Worm (Caenorhabditis elegans) whole organism, L4/young adult: Measurements from ENCODE around the gene D2089.8.

ENCODE experiments used
- W03F9.2 ChIP-seq: fragments of 150-350 bp; optimal IDR thresholded peaks from 2 replicates; lab custom pipeline; 2014; ENCODE audit warnings: missing biosample characterization, missing genetic modification characterization
- dao-5 ChIP-seq: sonication (generic microtip); optimal IDR thresholded peaks from 2 replicates; lab custom pipeline; 2016; ENCODE audit warnings: missing genotype, missing genetic modification characterization, moderate library complexity, missing compliant biosample characterization
- him-1 ChIP-seq: sonication (generic microtip); optimal IDR thresholded peaks from 2 replicates; lab custom pipeline; 2016; ENCODE audit warnings: missing genotype, missing genetic modification reagents, missing genetic modification characterization, missing compliant biosample characterization

The D2089.8 gene

DNA sequence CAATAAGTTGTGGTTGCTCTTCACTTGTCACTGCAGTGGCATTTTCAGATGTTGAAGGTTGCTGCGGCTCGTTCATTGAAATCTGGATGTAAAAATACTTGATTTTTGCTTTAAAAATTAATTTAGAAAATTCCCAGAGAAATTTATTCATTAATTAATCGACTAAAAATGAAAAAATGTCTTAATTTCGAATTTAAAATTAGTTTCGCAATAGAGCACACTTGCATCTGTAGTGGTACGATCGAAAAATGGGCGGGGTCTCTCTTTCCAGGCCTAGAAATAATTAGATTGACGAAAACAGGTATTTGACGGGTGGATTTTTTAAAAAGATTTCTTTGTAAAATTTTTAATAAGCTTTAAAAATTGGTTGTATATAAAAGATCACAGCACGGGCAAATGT, at the start of gene D2089.8:
D2089.8 (minus strand) TSS at position 84 of the 400 bp plus-strand sequence.
- peak; percentile 24 for TF ChIP-seq W03F9.2 (tag; lab: Kevin White, UChicago)
- TF ChIP-seq dao-5 = no peak

DNA sequence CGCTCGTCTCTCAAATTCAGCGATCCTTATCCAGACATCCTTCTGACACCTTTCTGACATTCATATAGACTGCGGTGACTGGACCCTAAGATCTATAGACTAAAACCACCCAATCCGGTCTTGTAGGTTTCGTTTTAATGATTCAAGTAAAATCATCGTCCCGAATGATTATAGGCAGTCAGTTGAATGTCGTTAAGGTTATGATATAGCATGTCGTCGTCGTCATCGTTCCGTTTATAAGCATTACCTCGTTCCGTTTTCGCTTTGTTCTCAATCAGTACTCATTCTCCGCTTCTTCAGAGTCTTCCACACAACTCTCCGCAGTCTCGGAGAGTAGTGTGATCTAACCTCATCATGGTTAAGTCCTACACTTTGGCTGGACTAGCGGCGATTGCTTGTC, 46.1 kb upstream of the D2089.8 start, which contains the start of gene bli-1:
bli-1 (plus strand) TSS at position 301 of the 400 bp plus-strand sequence.
- TF ChIP-seq him-1 (tag; lab: Kevin White, UChicago) = no peak
- no peak for TF ChIP-seq dao-5
- no peak for TF ChIP-seq W03F9.2 (tag; lab: Kevin White, UChicago)

DNA sequence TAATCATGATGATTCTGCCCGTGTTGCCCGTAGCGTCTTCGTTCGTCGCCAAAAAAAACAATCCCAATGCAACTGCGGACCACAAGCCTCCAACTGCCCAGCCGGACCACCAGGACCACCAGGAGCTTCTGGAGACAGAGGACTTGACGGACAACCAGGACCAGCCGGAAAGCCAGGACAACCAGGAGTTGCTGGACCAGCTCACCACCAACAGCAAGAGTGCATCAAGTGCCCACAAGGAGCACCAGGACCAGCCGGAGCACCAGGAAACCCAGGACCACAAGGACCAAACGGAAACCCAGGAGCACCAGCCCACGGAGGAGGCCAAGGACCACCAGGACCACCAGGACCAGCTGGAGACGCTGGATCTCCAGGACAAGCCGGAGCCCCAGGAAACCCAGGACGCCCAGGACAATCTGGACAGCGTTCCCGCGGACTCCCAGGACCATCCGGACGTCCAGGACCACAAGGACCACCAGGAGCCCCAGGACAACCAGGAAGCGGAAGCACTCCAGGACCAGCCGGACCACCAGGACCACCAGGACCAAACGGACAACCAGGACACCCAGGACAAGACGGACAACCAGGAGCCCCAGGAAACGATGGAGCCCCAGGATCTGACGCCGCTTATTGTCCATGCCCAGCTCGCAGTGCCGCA, 45.0 kb upstream of the D2089.8 start:
- TF ChIP-seq dao-5 = peak; percentile 6
- no peak for TF ChIP-seq him-1 (tag; lab: Kevin White, UChicago)

DNA sequence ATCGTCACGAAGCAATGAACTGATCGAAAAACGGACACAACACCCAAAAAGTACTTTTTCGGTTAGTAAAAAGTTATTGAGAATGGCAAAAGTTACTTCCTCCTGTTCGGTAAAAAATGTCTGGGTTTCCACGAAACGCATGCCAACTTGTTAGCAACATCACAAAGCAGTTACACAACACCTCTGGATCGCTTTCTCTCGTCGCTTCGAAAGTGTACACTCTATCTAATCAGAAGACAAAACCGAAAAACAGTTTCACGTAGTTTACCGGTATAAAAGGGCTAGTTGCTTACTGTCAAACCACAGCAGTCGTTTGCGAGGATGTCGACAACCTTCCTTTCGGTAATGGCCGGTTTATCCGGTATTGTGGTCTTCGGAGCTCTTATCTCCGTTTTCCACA, 44.3 kb upstream of the D2089.8 start, which contains the start of gene col-80:
col-80 (plus strand) TSS at position 301 of the 400 bp plus-strand sequence.
- no peak for TF ChIP-seq W03F9.2 (tag; lab: Kevin White, UChicago)
- TF ChIP-seq him-1 (tag; lab: Kevin White, UChicago) = no peak
- no peak for TF ChIP-seq dao-5

DNA sequence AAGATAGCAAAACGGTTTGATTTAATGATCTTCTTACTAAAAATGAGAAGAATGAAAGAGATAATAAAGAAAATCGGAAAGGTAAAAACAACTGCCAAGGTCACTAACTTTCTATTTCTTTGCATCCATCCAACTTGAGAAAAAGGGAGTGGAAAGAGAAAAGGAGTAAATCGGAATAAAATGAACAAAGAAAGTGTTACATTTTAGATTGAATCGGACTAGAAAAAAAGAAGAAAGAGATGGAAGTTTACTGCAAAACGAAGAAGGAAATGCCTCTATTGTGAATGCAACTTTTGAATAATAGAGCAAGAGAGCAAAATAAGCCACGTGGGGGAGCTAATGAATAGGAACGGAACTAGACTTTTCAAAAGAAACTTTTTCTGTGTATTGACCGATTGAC, 43.5 kb upstream of the D2089.8 start:
- no peak for TF ChIP-seq him-1 (tag; lab: Kevin White, UChicago)
- TF ChIP-seq dao-5 = no peak
- TF ChIP-seq W03F9.2 (tag; lab: Kevin White, UChicago) = no peak

DNA sequence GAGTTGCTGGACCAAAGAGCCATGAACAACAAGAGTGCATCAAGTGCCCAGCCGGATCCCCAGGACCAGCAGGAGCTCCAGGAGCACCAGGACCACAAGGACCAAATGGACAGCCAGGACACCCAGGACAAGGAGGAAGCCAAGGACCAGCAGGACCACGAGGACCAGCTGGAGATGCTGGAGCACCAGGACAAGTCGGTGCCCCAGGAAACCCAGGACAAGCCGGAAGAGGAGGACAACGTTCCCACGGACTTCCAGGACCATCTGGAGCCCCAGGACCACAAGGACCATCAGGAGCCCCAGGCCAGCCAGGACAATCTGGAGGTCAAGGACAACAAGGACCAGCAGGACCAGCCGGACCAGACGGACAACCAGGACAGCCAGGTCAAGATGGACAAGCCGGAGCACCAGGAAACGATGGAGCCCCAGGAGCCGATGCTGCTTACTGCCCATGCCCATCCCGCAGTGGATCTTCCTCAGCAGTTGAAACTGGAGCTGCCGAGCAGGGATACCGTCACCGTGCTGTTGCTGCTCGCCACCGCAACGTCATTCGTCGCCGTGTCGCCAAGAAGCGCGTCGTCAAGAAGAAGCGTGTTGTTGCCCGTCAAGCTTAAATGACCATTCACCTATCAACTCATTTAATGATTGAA, 42.9 kb upstream of the D2089.8 start:
- no peak for TF ChIP-seq dao-5
- TF ChIP-seq him-1 (tag; lab: Kevin White, UChicago) = no peak
- TF ChIP-seq W03F9.2 (tag; lab: Kevin White, UChicago) = no peak

DNA sequence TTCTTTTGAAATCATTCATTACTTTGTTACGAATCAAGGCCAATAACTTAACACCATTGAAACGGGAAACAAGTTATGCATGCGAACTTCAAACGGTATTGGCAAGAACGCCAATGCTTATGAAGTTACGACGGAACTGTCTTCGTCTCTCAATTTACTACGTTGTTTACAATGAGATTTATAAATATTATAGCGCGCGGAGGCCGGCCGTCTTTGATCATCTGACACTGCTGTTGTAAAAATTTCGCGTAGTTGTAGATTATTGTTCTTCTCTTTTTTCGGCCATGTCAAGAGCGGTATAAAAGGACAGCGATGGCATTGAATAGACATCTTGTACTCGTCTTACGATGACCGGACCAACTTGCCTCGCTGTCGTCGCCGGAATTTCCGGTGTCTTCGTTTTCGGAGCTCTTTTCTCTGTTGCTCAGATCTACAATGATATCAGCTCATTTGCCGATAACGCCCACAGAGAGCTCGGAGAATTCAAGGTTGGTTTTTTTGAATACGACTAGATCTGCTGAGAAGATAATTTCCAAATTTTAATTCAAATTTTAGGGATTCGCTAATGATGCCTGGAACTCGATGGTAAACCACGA, 42.1 kb upstream of the D2089.8 start, which contains the start of gene col-39:
col-39 (plus strand) TSS at position 342 of the 596 bp plus-strand sequence.
- TF ChIP-seq W03F9.2 (tag; lab: Kevin White, UChicago) (no peak), dao-5 (no peak)

DNA sequence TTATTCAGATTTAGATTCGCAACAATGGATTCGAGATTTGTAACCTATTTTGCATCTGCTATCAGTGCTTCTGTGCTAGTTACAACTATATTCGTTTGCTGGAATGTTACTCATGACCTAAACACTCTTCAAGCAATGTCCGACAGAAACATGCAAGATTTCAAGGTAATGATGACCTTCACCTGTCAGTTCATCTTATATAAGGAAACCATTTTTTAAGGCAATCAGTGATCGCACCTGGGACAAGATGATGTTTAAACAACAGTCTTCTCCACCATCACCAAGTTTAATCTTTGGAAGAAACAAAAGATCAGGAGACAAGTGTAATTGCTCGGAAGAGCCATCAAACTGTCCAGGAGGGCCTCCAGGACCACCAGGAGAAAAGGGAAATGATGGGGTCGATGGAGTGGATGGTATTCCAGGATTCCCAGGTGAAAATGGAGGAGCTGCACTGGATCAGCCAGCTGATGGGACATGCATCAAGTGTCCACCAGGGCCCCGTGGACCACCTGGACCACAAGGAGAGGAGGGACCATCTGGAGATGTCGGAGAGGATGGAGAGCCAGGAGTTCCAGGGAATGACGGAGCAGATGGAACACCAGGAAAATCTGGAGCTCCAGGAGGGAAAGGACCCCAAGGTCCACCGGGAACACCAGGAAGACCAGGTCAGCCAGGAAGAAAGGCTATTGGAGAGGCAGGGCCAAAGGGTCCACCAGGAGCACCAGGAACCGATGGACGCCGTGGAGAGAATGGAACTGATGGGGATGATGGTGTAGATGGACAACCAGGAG, 41.2 kb upstream of the D2089.8 start, which contains the start of gene col-79:
col-79 (plus strand) TSS at position 20 of the 791 bp plus-strand sequence.
- TF ChIP-seq him-1 (tag; lab: Kevin White, UChicago) = no peak
- no peak for TF ChIP-seq dao-5
- no peak for TF ChIP-seq W03F9.2 (tag; lab: Kevin White, UChicago)

DNA sequence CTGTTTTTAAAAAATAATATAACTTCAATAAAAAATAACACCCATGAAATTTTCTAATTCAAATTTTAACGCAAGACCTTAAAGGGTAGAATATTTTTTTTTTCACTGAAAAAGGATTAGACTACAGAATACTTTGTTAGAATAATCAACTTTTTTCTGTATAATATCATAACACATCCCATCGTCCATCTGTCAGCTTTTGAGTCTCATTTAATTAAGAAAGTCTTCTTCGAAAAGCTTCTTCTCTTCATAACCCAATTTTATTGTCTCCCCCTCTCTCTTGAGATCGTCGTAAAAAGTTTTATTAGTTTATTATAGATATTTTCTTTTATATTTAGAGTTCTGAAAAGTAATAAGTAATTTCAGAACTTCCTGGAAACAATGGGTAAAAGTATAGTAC, 33.5 kb upstream of the D2089.8 start:
- TF ChIP-seq dao-5 = no peak
- TF ChIP-seq him-1 (tag; lab: Kevin White, UChicago) = no peak
- TF ChIP-seq W03F9.2 (tag; lab: Kevin White, UChicago) = no peak

DNA sequence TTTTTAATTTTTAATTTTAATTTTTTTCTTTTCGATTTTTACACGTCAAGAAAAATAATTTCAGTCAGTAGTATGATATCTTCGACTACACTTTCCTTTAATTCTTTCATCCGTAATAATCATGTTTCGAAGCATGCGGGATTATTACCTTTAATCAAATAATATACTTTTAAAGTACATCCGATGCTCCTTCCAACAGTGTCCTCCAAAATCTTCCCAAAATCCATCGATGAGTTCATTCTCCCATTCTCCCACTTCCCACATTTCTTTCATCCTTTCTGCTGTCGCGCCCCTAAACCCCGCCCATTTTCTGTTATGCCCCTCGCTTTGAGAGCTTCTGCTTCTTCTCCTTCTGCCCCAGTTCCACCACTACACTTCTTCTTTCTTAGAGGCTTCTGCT, 32.1 kb upstream of the D2089.8 start, which contains the start of gene lgc-57:
lgc-57 (plus strand) TSS at position 301 of the 400 bp plus-strand sequence.
- TF ChIP-seq him-1 (tag; lab: Kevin White, UChicago) (no peak), dao-5 (no peak), W03F9.2 (tag; lab: Kevin White, UChicago) (no peak)

DNA sequence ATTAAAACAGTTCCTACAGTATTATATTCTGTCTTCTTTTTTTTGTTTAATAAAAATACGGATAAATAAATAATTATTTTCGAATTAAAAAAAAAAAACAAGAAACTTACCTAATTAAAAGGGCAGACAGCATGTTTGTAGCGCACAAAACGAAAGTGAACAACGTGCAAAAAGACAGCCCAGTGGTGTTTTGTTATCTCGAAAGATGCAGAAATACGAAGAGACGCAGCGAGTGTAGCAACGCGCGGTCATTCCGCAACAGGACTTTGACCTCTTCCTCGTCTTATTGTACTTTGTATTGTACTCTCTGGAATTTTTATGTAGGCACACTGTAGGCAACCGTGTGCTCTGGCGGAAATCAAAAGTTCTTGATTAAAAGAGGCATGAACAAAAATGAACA, 31.1 kb upstream of the D2089.8 start, which contains the start of gene gbh-1:
gbh-1 (minus strand) TSS at position 149 of the 400 bp plus-strand sequence.
- TF ChIP-seq W03F9.2 (tag; lab: Kevin White, UChicago) = no peak
- no peak for TF ChIP-seq dao-5
- no peak for TF ChIP-seq him-1 (tag; lab: Kevin White, UChicago)

DNA sequence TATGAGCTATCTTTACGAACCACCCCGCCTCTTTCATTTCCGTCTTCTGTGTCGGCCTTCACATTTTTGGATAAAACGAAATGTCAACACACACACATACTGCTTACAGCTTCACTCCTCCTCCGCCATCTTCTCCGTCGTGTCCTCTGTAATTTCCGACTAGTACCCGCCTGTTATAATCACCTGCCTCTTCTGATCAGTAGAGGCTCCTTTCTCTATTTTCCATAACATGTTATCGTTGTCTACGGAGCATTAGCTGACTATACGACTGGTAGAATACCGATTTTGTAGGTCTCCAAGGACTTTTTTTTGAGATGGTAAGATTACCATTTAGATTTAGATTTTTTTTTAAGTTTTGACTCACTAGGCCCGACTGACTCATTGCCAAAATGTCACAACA, 22.4 kb upstream of the D2089.8 start:
- TF ChIP-seq him-1 (tag; lab: Kevin White, UChicago) (no peak), dao-5 (no peak), W03F9.2 (tag; lab: Kevin White, UChicago) (no peak)

DNA sequence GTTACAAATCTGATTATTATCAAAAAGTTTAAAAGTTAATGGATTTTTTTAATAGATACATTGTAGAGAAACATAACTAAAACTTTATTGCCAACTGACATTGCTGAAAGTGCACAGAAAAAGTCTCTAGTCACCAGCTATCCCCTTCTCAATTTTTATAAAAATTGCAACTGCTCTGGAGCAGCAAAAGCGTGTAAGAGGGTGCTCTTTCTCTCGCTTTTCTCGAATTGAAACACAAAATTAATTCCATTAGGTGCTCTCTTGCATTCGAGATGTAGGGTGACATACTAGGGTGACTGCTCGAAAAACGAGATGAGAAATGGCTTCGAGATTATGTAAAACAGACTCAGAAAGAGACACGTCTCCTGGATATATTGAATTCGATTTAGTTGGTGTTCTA, 18.0 kb upstream of the D2089.8 start:
- TF ChIP-seq him-1 (tag; lab: Kevin White, UChicago) (no peak), W03F9.2 (tag; lab: Kevin White, UChicago) (no peak), dao-5 (no peak)
